Fruit fly (Drosophila melanogaster): ENCODE data around the gene MED27.

dm6 chr3R:5670660-5671264, 15.8 kb downstream of the MED27 start:
- TF ChIP-seq CG10631 (GFP tag; optimal IDR thresholded peaks at IDR 0.05) (no peak), CG15336 (GFP tag; IDR thresholded peaks at IDR 0.05) (no peak), CG7368 (GFP tag; optimal IDR thresholded peaks at IDR 0.05) (no peak), Gug (GFP tag; IDR thresholded peaks at IDR 0.05) (no peak), Ets96B (tag; optimal IDR thresholded peaks at IDR 0.05) (peak; percentile 31), CG34406 (GFP tag; optimal IDR thresholded peaks at IDR 0.05) (no peak)
